Worm (Caenorhabditis elegans): ENCODE data around the gene asna-1.

DNA sequence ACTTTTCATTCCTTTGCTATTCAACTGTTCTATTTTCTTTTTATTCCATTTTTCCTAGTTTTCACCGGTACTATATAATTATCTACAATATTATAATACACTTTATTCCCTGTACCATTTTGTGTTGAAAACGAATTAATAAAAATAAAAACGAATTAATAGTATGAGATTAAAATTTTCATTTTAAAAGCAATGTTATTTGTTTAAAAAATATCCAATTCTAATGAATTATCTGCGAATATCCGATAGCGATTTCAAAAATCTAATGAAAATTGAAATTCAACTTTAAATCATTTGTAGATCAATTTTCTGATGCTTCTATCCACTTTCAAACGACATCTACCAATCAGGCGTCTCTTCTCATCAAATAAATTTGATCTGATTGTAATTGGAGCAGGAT is 18.6 kb downstream of the asna-1 start, which contains the start of gene trxr-2:
- TF ChIP-seq ceh-28 (tag; optimal IDR thresholded peaks at IDR 0.05): no peak
- TF ChIP-seq nhr-28 (tag; optimal IDR thresholded peaks at IDR 0.05): no peak
- TF ChIP-seq nhr-237 (tag; optimal IDR thresholded peaks at IDR 0.05): no peak
- no peak for TF ChIP-seq jun-1 (tag; optimal IDR thresholded peaks at IDR 0.05)
- no peak for TF ChIP-seq nhr-12 (tag; optimal IDR thresholded peaks at IDR 0.05)
- no peak for TF ChIP-seq fkh-2 (tag; optimal IDR thresholded peaks at IDR 0.05)
- TF ChIP-seq unc-39 (tag; optimal IDR thresholded peaks at IDR 0.05): no peak
- no peak for TF ChIP-seq ztf-4 (tag; optimal IDR thresholded peaks at IDR 0.05)
- no peak for TF ChIP-seq egl-27 (tag; optimal IDR thresholded peaks at IDR 0.05)
- no peak for TF ChIP-seq nhr-11 (tag; optimal IDR thresholded peaks at IDR 0.05)
- no peak for TF ChIP-seq nhr-77 (tag; optimal IDR thresholded peaks at IDR 0.05)
